Worm (Caenorhabditis elegans) whole organism, L2 larva: ENCODE results near the gene R09E12.9.
A peak's percentile ranks its signal among the peaks of the same experiment; 100 is the strongest.

Source experiments
- C34F6.9 ChIP-seq: fragments of 150-350 bp; optimal IDR thresholded peaks from 2 replicates; lab custom pipeline; 2014; ENCODE audit warnings: missing biosample characterization, missing genetic modification characterization
- F13H6.1 ChIP-seq: sonication (generic microtip); optimal IDR thresholded peaks from 2 replicates; lab custom pipeline; 2016; ENCODE audit warnings: missing genetic modification characterization, missing compliant biosample characterization
- R02D3.7 ChIP-seq: fragments of 150-350 bp; optimal IDR thresholded peaks from 2 replicates; lab custom pipeline; 2014; ENCODE audit warnings: missing biosample characterization, missing genetic modification characterization
- ZK546.5 ChIP-seq: sonication (generic microtip); optimal IDR thresholded peaks from 2 replicates; lab custom pipeline; 2017; ENCODE audit warnings: missing biosample characterization, missing genetic modification characterization
- aly-2 ChIP-seq: fragments of 150-350 bp; optimal IDR thresholded peaks from 2 replicates; lab custom pipeline; 2014; ENCODE audit warnings: missing biosample characterization, missing genetic modification characterization
- ama-1 ChIP-seq: fragments of 150-350 bp; optimal IDR thresholded peaks from 2 replicates; lab custom pipeline; 2018; ENCODE audit warnings: inconsistent platforms
- blmp-1 ChIP-seq: sonication (generic microtip); optimal IDR thresholded peaks from 2 replicates; lab custom pipeline; 2017; ENCODE audit warnings: missing genetic modification characterization, mild to moderate bottlenecking, missing compliant biosample characterization, antibody characterized with exemption, moderate library complexity; ENCODE audit not compliant: insufficient read depth
- ceh-16 ChIP-seq: fragments of 150-350 bp; optimal IDR thresholded peaks from 2 replicates; lab custom pipeline; 2014; ENCODE audit warnings: missing biosample characterization, missing genetic modification characterization
- crh-2 ChIP-seq: sonication (generic microtip); optimal IDR thresholded peaks from 2 replicates; lab custom pipeline; 2017; ENCODE audit warnings: missing biosample characterization, missing genetic modification characterization
- egl-27 ChIP-seq: sonication (generic microtip); optimal IDR thresholded peaks from 3 replicates; lab custom pipeline; 2017; ENCODE audit warnings: missing biosample characterization, missing genetic modification reagents, missing genetic modification characterization
- elt-3 ChIP-seq: sonication (generic microtip); optimal IDR thresholded peaks from 2 replicates; lab custom pipeline; 2017; ENCODE audit warnings: missing biosample characterization, missing genetic modification characterization
- fos-1 ChIP-seq: fragments of 150-350 bp; optimal IDR thresholded peaks from 2 replicates; lab custom pipeline; 2014; ENCODE audit warnings: missing biosample characterization, missing genetic modification characterization
- gmeb-1 ChIP-seq: fragments of 150-350 bp; optimal IDR thresholded peaks from 2 replicates; lab custom pipeline; 2014; ENCODE audit warnings: missing biosample characterization, missing genetic modification characterization
- lin-11 ChIP-seq: fragments of 150-350 bp; sonication (generic microtip); optimal IDR thresholded peaks from 2 replicates; lab custom pipeline; 2014; ENCODE audit warnings: missing biosample characterization, missing genetic modification characterization, inconsistent platforms, mixed read lengths
- lin-13 ChIP-seq: fragments of 150-350 bp; optimal IDR thresholded peaks from 2 replicates; lab custom pipeline; 2014; ENCODE audit warnings: missing biosample characterization, missing genetic modification reagents, missing genetic modification characterization
- lin-39 ChIP-seq: fragments of 150-350 bp; optimal IDR thresholded peaks from 2 replicates; lab custom pipeline; 2014; ENCODE audit warnings: missing biosample characterization, missing genetic modification reagents, missing genetic modification characterization
- lsy-2 ChIP-seq, 2 experiments: fragments of 150-350 bp in 1 of 2; sonication (generic microtip) in 1 of 2; optimal IDR thresholded peaks; 2 replicates each; lab custom pipeline; 2014 to 2017; ENCODE audit warnings: missing biosample characterization in 2 of 2, missing genetic modification characterization in 2 of 2
- mab-5 ChIP-seq: fragments of 150-350 bp; optimal IDR thresholded peaks from 2 replicates; lab custom pipeline; 2014; ENCODE audit warnings: missing biosample characterization, missing genetic modification characterization
- mbf-1 ChIP-seq: sonication (generic microtip); optimal IDR thresholded peaks from 2 replicates; lab custom pipeline; 2017; ENCODE audit warnings: missing biosample characterization, missing genetic modification characterization
- nhr-12 ChIP-seq: fragments of 150-350 bp; optimal IDR thresholded peaks from 2 replicates; lab custom pipeline; 2014; ENCODE audit warnings: missing biosample characterization, missing genetic modification characterization
- nhr-129 ChIP-seq: fragments of 150-350 bp; optimal IDR thresholded peaks from 2 replicates; lab custom pipeline; 2014; ENCODE audit warnings: missing biosample characterization, missing genetic modification characterization
- nhr-21 ChIP-seq: fragments of 150-350 bp; optimal IDR thresholded peaks from 2 replicates; lab custom pipeline; 2014; ENCODE audit warnings: missing biosample characterization, missing genetic modification characterization
- nhr-25 ChIP-seq: fragments of 150-350 bp; sonication (generic microtip); optimal IDR thresholded peaks from 3 replicates; lab custom pipeline; 2014; ENCODE audit warnings: missing biosample characterization, missing genetic modification characterization
- nhr-6 ChIP-seq: fragments of 150-350 bp; optimal IDR thresholded peaks from 2 replicates; lab custom pipeline; 2014; ENCODE audit warnings: missing biosample characterization, missing genetic modification characterization
- nhr-77 ChIP-seq: fragments of 150-350 bp; optimal IDR thresholded peaks from 2 replicates; lab custom pipeline; 2014; ENCODE audit warnings: missing biosample characterization, missing genetic modification characterization
- peb-1 ChIP-seq: fragments of 150-350 bp; optimal IDR thresholded peaks from 2 replicates; lab custom pipeline; 2014; ENCODE audit warnings: missing biosample characterization, missing genetic modification characterization
- sem-4 ChIP-seq: fragments of 150-350 bp; optimal IDR thresholded peaks from 2 replicates; lab custom pipeline; 2014; ENCODE audit warnings: missing biosample characterization, missing genetic modification reagents, missing genetic modification characterization
- sma-3 ChIP-seq: sonication (generic microtip); optimal IDR thresholded peaks from 2 replicates; lab custom pipeline; 2016; ENCODE audit warnings: missing genetic modification reagents, missing genetic modification characterization, missing compliant biosample characterization
- sma-9 ChIP-seq, 2 experiments: fragments of 150-350 bp in 1 of 2; sonication (generic microtip) in 1 of 2; optimal IDR thresholded peaks; 2 replicates each; lab custom pipeline; 2014 to 2016; ENCODE audit warnings: missing genetic modification characterization in 2 of 2, mild to moderate bottlenecking in 1 of 2, missing biosample characterization in 1 of 2, missing compliant biosample characterization in 1 of 2, missing genetic modification reagents in 1 of 2, moderate library complexity in 1 of 2
- snpc-4 ChIP-seq: fragments of 150-350 bp; optimal IDR thresholded peaks from 2 replicates; lab custom pipeline; 2014; ENCODE audit warnings: missing biosample characterization, missing genetic modification characterization
- unc-39 ChIP-seq: fragments of 150-350 bp; optimal IDR thresholded peaks from 2 replicates; lab custom pipeline; 2014; ENCODE audit warnings: missing biosample characterization, missing genetic modification characterization
- unc-55 ChIP-seq: fragments of 150-350 bp; sonication (generic microtip); optimal IDR thresholded peaks from 3 replicates; lab custom pipeline; 2014; ENCODE audit warnings: missing biosample characterization, missing genetic modification reagents, missing genetic modification characterization
- unc-62 ChIP-seq: fragments of 150-350 bp; optimal IDR thresholded peaks from 2 replicates; lab custom pipeline; 2014; ENCODE audit warnings: missing biosample characterization, missing genetic modification reagents, missing genetic modification characterization
- ztf-11 ChIP-seq: sonication (generic microtip); optimal IDR thresholded peaks from 2 replicates; lab custom pipeline; 2017; ENCODE audit warnings: missing biosample characterization, missing genetic modification characterization
- ztf-4 ChIP-seq: fragments of 150-350 bp; optimal IDR thresholded peaks from 2 replicates; lab custom pipeline; 2014; ENCODE audit warnings: missing biosample characterization, missing genetic modification characterization

Gene R09E12.9

DNA sequence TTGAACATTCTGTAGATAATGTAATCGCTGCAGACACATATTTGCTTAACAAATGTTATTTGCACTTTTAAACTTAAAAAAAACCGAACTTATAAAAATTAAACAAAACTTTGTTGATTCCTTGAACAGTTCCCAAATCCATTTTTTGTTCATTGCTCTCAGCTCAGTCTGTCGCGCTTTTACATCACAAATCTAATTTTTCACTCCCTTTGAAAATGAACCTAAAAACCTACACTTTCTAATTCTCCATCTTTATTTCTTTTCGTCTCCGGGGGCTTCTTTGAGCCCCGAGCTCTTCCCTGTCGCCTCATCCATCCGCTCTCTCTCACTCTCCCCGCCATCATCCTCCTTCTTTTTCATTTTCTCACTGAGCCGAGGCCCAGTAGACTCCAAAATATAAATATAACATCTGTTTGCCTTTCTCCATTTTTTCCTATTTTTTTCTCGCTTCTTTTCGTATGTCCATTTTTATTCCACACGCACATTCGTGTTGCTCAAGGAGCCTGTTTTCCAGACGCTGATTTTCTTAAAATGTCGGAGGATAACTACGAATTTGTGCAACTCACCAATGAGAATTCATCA lies 33.0 kb downstream of the R09E12.9 start, which contains the start of gene R13D11.4:
TSS of gene R13D11.4 (plus strand) at position 532 of the 582 bp plus-strand sequence.
- TF ChIP-seq F13H6.1 (tag; lab: Kevin White, UChicago), result peak; percentile 11
- TF ChIP-seq crh-2 (tag; lab: Kevin White, UChicago), result no peak
- TF ChIP-seq unc-55, result peak; percentile 23
- TF ChIP-seq ceh-16, result no peak

- TF ChIP-seq fos-1 (tag; lab: Kevin White, UChicago) (no peak), ztf-4 (tag; lab: Kevin White, UChicago) (no peak), elt-3 (no peak), nhr-21 (tag; lab: Kevin White, UChicago) (no peak), nhr-12 (tag; lab: Kevin White, UChicago) (no peak), sma-3 (GFP tag; lab: Kevin White, UChicago) (no peak), nhr-6 (tag; lab: Kevin White, UChicago) (no peak), gmeb-1 (tag; lab: Kevin White, UChicago) (no peak), ztf-11 (tag; lab: Kevin White, UChicago) (no peak), C34F6.9 (tag; lab: Kevin White, UChicago) (no peak), lin-13 (GFP tag; lab: Kevin White, UChicago) (no peak), F13H6.1 (tag; lab: Kevin White, UChicago) (no peak), unc-39 (tag; lab: Kevin White, UChicago) (no peak), mbf-1 (tag; lab: Kevin White, UChicago) (no peak), blmp-1 (no peak), lin-11 (no peak), crh-2 (tag; lab: Kevin White, UChicago) (no peak)
These were observed 35.7 kb downstream of the R09E12.9 start, which contains the start of gene R13D11.10 for ce11 chrV:813101-813500. TSS of gene R13D11.10 (minus strand) at chrV:813201.

- TF ChIP-seq ama-1 (lab: Kevin White, UChicago) (no peak), ZK546.5 (tag; lab: Kevin White, UChicago) (no peak), nhr-25 (tag; lab: Kevin White, UChicago) (no peak), aly-2 (tag; lab: Kevin White, UChicago) (no peak), lin-13 (GFP tag; lab: Kevin White, UChicago) (no peak), nhr-21 (tag; lab: Kevin White, UChicago) (no peak), sma-9 (GFP tag; optimal IDR thresholded peaks at IDR 0.05; lab: Kevin White, UChicago) (no peak), sma-9 (tag; optimal IDR thresholded peaks at IDR 0.05; lab: Kevin White, UChicago) (no peak), ztf-11 (tag; lab: Kevin White, UChicago) (no peak), elt-3 (no peak), ztf-4 (tag; lab: Kevin White, UChicago) (no peak), unc-39 (tag; lab: Kevin White, UChicago) (no peak), peb-1 (tag; lab: Kevin White, UChicago) (no peak), lsy-2 (tag; optimal IDR thresholded peaks at IDR 0.05; lab: Kevin White, UChicago) (no peak), unc-62 (GFP tag; lab: Kevin White, UChicago) (no peak), R02D3.7 (tag; lab: Kevin White, UChicago) (no peak), nhr-12 (tag; lab: Kevin White, UChicago) (no peak), egl-27 (tag; lab: Kevin White, UChicago) (no peak), nhr-6 (tag; lab: Kevin White, UChicago) (no peak)
These were observed 37.3 kb downstream of the R09E12.9 start, which contains the start of gene R13D11.3 for ce11 chrV:814716-815115. TSS of gene R13D11.3 (plus strand) at chrV:815016.

DNA sequence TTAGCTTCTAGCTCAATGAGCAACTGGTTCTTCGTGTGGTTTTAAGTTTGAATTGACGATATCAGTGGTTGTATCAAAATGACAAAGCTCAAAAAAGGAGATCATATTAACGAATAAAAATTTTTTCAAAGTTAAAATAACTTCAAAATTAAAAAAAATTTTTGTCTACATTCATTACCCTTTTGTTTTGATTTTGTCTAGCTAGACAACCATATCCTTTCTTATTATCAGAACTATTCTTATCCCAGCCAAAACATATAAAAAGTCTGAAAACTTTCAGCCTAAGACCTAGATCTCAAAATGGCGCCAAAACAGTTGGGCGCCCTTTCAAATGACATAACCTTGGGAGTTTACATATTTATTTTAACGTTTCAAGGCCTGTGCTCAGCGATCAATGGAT lies 39.8 kb downstream of the R09E12.9 start, which contains the start of gene R13D11.1:
TSS of gene R13D11.1 (plus strand) at position 301 of the 400 bp plus-strand sequence.
- TF ChIP-seq crh-2 (tag; lab: Kevin White, UChicago), result no peak
- no peak for TF ChIP-seq unc-39 (tag; lab: Kevin White, UChicago)
- TF ChIP-seq elt-3, result no peak
- TF ChIP-seq nhr-129 (tag; lab: Kevin White, UChicago), result no peak
- TF ChIP-seq mab-5 (tag; lab: Kevin White, UChicago), result no peak
- TF ChIP-seq sem-4, result no peak
- no peak for TF ChIP-seq snpc-4 (tag; lab: Kevin White, UChicago)
- no peak for TF ChIP-seq lin-39
- no peak for TF ChIP-seq nhr-12 (tag; lab: Kevin White, UChicago)
- no peak for TF ChIP-seq ama-1 (lab: Kevin White, UChicago)
- TF ChIP-seq fos-1 (tag; lab: Kevin White, UChicago), result no peak
- no peak for TF ChIP-seq nhr-77 (tag; lab: Kevin White, UChicago)
- no peak for TF ChIP-seq unc-55
- TF ChIP-seq lsy-2 (tag; optimal IDR thresholded peaks at IDR 0.05; lab: Kevin White, UChicago), result no peak
- no peak for TF ChIP-seq R02D3.7 (tag; lab: Kevin White, UChicago)
- TF ChIP-seq egl-27 (tag; lab: Kevin White, UChicago), result no peak
- TF ChIP-seq gmeb-1 (tag; lab: Kevin White, UChicago), result no peak
